Worm (Caenorhabditis elegans) whole organism, early embryonic: Measurements from ENCODE around the gene unc-36.

Experiments
- B0310.2 ChIP-seq: sonication (generic microtip); optimal IDR thresholded peaks from 2 replicates; lab custom pipeline; 2016; ENCODE audit warnings: mild to moderate bottlenecking, missing genetic modification characterization, missing compliant biosample characterization
- F13C5.2 ChIP-seq: sonication (generic microtip); optimal IDR thresholded peaks from 2 replicates; lab custom pipeline; 2017; ENCODE audit warnings: mild to moderate bottlenecking, missing genetic modification characterization, inconsistent platforms, missing compliant biosample characterization
- aly-1 ChIP-seq: sonication (generic microtip); optimal IDR thresholded peaks from 2 replicates; lab custom pipeline; 2016; ENCODE audit warnings: missing genetic modification characterization, missing compliant biosample characterization
- ama-1 ChIP-seq: fragments of 150-350 bp; optimal IDR thresholded peaks from 2 replicates; lab custom pipeline; 2014
- ceh-13 ChIP-seq: fragments of 200-800 bp; sonication (Bioruptor generic); optimal IDR thresholded peaks from 2 replicates; lab custom pipeline; 2018; ENCODE audit warnings: mild to moderate bottlenecking, missing genetic modification characterization, missing compliant biosample characterization
- ceh-36 ChIP-seq: sonication (generic microtip); optimal IDR thresholded peaks from 2 replicates; lab custom pipeline; 2016; ENCODE audit warnings: missing genetic modification characterization, inconsistent platforms, missing compliant biosample characterization
- ets-7 ChIP-seq: sonication (generic microtip); optimal IDR thresholded peaks from 2 replicates; lab custom pipeline; 2016; ENCODE audit warnings: missing genotype, missing genetic modification characterization, missing compliant biosample characterization
- flt-1 ChIP-seq: fragments of 200-800 bp; sonication (Bioruptor generic); IDR thresholded peaks from 2 replicates; pipeline ENCODE4 v1.3.6; 2022; ENCODE audit warnings: missing genetic modification characterization, missing compliant biosample characterization
- hmbx-1 ChIP-seq: sonication (generic microtip); optimal IDR thresholded peaks from 2 replicates; lab custom pipeline; 2016; ENCODE audit warnings: mild to moderate bottlenecking, missing genetic modification characterization, missing compliant biosample characterization
- hmg-4 ChIP-seq: fragments of 200-800 bp; sonication (Bioruptor generic); optimal IDR thresholded peaks from 2 replicates; lab custom pipeline; 2018; ENCODE audit warnings: mild to moderate bottlenecking, missing genetic modification characterization, missing compliant biosample characterization
- hnd-1 ChIP-seq: sonication (generic microtip); optimal IDR thresholded peaks from 2 replicates; lab custom pipeline; 2016; ENCODE audit warnings: missing genetic modification characterization, missing compliant biosample characterization
- pes-1 ChIP-seq: fragments of 200-800 bp; sonication (Bioruptor generic); IDR thresholded peaks from 2 replicates; pipeline ENCODE4 v1.3.6; 2022; ENCODE audit warnings: missing genetic modification reagents, missing genetic modification characterization, missing compliant biosample characterization
- scrt-1 ChIP-seq: fragments of 200-800 bp; sonication (Bioruptor generic); IDR thresholded peaks from 2 replicates; pipeline ENCODE4 v1.3.6; 2022; ENCODE audit warnings: missing genetic modification characterization, missing compliant biosample characterization
- sea-1 ChIP-seq: fragments of 200-800 bp; sonication (Bioruptor generic); conservative IDR thresholded peaks from 2 replicates; pipeline ENCODE4 v1.3.6; 2022; ENCODE audit warnings: missing genetic modification characterization, missing compliant biosample characterization
- tbx-11 ChIP-seq: fragments of 200-800 bp; sonication (Bioruptor generic); IDR thresholded peaks from 2 replicates; pipeline ENCODE4 v1.3.6; 2022; ENCODE audit warnings: missing genetic modification characterization, missing compliant biosample characterization
- tbx-37 ChIP-seq: fragments of 200-800 bp; sonication (Bioruptor generic); conservative IDR thresholded peaks from 2 replicates; pipeline ENCODE4 v1.3.6; 2022; ENCODE audit warnings: missing genetic modification reagents, missing genetic modification characterization, missing compliant biosample characterization
- tra-4 ChIP-seq: sonication (generic microtip); optimal IDR thresholded peaks from 2 replicates; lab custom pipeline; 2017; ENCODE audit warnings: missing genetic modification characterization, missing compliant biosample characterization

The unc-36 gene

ce11 chrIII:8228916-8229315 lies 27.9 kb upstream of the unc-36 start:
- TF ChIP-seq ama-1, result no peak
- no peak for TF ChIP-seq pes-1 (GFP tag; lab: Robert Waterston, UW)
- no peak for TF ChIP-seq ets-7 (tag; lab: Kevin White, UChicago)

ce11 chrIII:8227511-8227910 lies 26.5 kb upstream of the unc-36 start, which contains the start of gene fbxl-1:
fbxl-1 (plus strand) TSS chrIII:8227830.
- peak; percentile 10 for TF ChIP-seq F13C5.2
- TF ChIP-seq sea-1 (GFP tag; lab: Robert Waterston, UW), result no peak

- TF ChIP-seq B0310.2 (tag; lab: Kevin White, UChicago) (no peak), ets-7 (tag; lab: Kevin White, UChicago) (no peak), pes-1 (GFP tag; lab: Robert Waterston, UW) (no peak), aly-1 (tag; lab: Kevin White, UChicago) (no peak), scrt-1 (GFP tag; lab: Robert Waterston, UW) (no peak), hmg-4 (no peak), tra-4 (tag; lab: Kevin White, UChicago) (no peak), ama-1 (no peak), hmbx-1 (tag; lab: Kevin White, UChicago) (no peak), tbx-11 (GFP tag; lab: Robert Waterston, UW) (no peak), flt-1 (no peak), ceh-36 (tag; lab: Kevin White, UChicago) (no peak), ceh-13 (no peak), F13C5.2 (no peak)
Observed at ce11 chrIII:8226178-8226577, 25.2 kb upstream of the unc-36 start, which contains the start of gene rfs-1. rfs-1 (plus strand) TSS chrIII:8226478.

DNA sequence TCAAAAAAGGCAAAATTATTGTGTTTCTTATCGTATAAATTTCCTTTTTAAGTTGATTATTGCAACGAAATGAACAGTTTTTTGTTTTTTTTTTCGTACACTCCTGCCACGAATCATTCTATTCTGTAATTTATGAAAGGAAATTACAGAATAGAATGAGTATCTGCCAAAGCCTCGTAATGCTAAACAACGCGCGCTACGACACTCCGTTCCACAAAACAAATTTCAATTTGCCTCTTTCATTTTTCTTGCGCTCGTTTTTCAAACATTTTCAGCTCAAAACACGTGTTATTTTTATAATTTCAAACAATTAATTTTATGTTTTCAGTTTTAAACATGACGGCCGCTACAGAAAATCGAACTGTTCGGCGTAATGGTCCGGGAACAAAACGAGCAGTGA lies 23.8 kb upstream of the unc-36 start, which contains the start of gene mob-4:
Gene mob-4 (plus strand): TSS at position 329 of the 400 bp plus-strand sequence.
- TF ChIP-seq hmg-4 (no peak), ama-1 (no peak), sea-1 (GFP tag; lab: Robert Waterston, UW) (no peak)

DNA sequence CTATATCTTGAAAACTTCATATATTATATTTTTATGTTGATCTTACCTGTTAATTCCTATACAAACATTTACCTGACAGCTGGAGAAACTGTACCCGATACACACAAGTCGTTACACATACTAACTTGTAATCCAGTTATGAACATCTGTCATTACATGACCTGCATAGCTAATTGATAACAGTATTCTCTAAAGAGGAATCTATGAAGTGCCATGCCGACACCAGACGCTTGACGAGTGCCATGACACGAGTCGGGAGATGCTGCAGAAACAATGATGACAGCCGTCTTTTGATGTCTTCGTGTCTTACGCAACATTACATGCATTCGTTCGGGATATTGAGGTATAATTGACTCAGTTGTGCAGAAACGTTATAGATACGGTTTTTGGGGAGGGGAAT lies 19.1 kb upstream of the unc-36 start:
- TF ChIP-seq hmbx-1 (tag; lab: Kevin White, UChicago) (no peak), hnd-1 (tag; lab: Kevin White, UChicago) (no peak), ama-1 (no peak), aly-1 (tag; lab: Kevin White, UChicago) (no peak), ceh-13 (no peak), scrt-1 (GFP tag; lab: Robert Waterston, UW) (no peak), pes-1 (GFP tag; lab: Robert Waterston, UW) (no peak), hmg-4 (no peak), F13C5.2 (no peak)

DNA sequence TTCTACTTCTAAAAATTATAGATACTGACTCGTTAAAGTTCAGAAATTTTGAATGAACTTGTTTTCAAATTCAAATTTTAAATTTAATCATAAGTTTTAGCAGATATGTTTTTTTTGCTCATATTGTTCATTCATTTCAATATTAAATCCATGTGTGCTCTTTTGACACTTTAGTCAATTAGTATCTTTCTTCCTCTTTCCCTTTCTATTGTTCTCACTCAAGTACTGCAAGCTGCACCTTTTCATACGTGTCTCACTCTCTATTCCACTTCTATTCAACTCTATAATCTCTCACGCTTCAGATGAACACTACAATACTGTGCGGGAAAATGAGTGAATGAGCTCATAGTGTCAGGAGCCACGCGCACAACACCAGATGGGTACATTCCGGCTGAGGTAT lies 16.9 kb upstream of the unc-36 start, which contains the start of gene C30A5.16:
Gene C30A5.16 (plus strand): TSS at position 301 of the 400 bp plus-strand sequence.
- TF ChIP-seq hnd-1 (tag; lab: Kevin White, UChicago), result no peak
- no peak for TF ChIP-seq F13C5.2

DNA sequence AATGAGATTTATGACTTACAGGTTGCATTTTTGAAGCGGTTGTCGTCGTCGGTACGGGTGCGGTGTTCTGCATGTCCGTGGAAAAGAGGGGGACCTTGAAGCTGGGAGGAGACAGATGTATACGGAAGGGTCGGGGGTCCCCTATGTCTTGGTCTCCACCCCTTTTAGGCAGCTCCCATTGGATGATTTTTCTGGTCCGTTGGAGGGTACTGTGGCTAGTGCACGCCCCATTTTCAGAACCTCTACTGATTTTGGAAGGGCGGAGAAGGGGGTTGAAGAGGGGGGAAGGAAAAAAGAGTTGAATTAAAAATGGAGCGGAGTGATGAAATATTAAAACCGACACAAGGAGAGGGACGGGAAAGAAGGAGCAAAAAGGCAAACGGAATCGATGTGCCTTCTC lies 15.2 kb upstream of the unc-36 start, which contains the start of gene unc-86:
Gene unc-86 (minus strand): TSS at position 113 of the 400 bp plus-strand sequence.
- no peak for TF ChIP-seq ceh-36 (tag; lab: Kevin White, UChicago)
- TF ChIP-seq hmbx-1 (tag; lab: Kevin White, UChicago), result no peak
- TF ChIP-seq sea-1 (GFP tag; lab: Robert Waterston, UW), result no peak
- TF ChIP-seq F13C5.2, result no peak
- no peak for TF ChIP-seq ama-1
- TF ChIP-seq flt-1, result no peak
- TF ChIP-seq aly-1 (tag; lab: Kevin White, UChicago), result no peak
- no peak for TF ChIP-seq pes-1 (GFP tag; lab: Robert Waterston, UW)
- no peak for TF ChIP-seq tra-4 (tag; lab: Kevin White, UChicago)
- no peak for TF ChIP-seq tbx-37
- no peak for TF ChIP-seq scrt-1 (GFP tag; lab: Robert Waterston, UW)
- no peak for TF ChIP-seq ceh-13
- TF ChIP-seq tbx-11 (GFP tag; lab: Robert Waterston, UW), result no peak
- no peak for TF ChIP-seq ets-7 (tag; lab: Kevin White, UChicago)
- no peak for TF ChIP-seq B0310.2 (tag; lab: Kevin White, UChicago)
- TF ChIP-seq hmg-4, result no peak
- no peak for TF ChIP-seq hnd-1 (tag; lab: Kevin White, UChicago)

- TF ChIP-seq ceh-13, result no peak
- no peak for TF ChIP-seq hmg-4
- no peak for TF ChIP-seq flt-1
- TF ChIP-seq ceh-36 (tag; lab: Kevin White, UChicago), result no peak
- no peak for TF ChIP-seq F13C5.2
- TF ChIP-seq B0310.2 (tag; lab: Kevin White, UChicago), result no peak
- no peak for TF ChIP-seq ama-1
- TF ChIP-seq hmbx-1 (tag; lab: Kevin White, UChicago), result no peak
- no peak for TF ChIP-seq ets-7 (tag; lab: Kevin White, UChicago)
- TF ChIP-seq aly-1 (tag; lab: Kevin White, UChicago), result no peak
- no peak for TF ChIP-seq tra-4 (tag; lab: Kevin White, UChicago)
Observed at ce11 chrIII:8211562-8211961, 10.5 kb upstream of the unc-36 start.

- TF ChIP-seq F13C5.2 (no peak), hnd-1 (tag; lab: Kevin White, UChicago) (no peak), sea-1 (GFP tag; lab: Robert Waterston, UW) (no peak), ama-1 (no peak), tra-4 (tag; lab: Kevin White, UChicago) (no peak), tbx-37 (no peak), scrt-1 (GFP tag; lab: Robert Waterston, UW) (no peak), ceh-13 (no peak), B0310.2 (tag; lab: Kevin White, UChicago) (no peak), flt-1 (no peak), hmg-4 (no peak), aly-1 (tag; lab: Kevin White, UChicago) (no peak), ceh-36 (tag; lab: Kevin White, UChicago) (no peak), ets-7 (tag; lab: Kevin White, UChicago) (no peak), tbx-11 (GFP tag; lab: Robert Waterston, UW) (no peak), pes-1 (GFP tag; lab: Robert Waterston, UW) (no peak), hmbx-1 (tag; lab: Kevin White, UChicago) (no peak)
Observed at ce11 chrIII:8209775-8210174, 8.8 kb upstream of the unc-36 start, which contains the start of gene C30A5.10. C30A5.10 (minus strand) TSS chrIII:8209875.
